Worm (Caenorhabditis elegans) whole organism, early embryonic: ENCODE measurements around the gene lec-2.

Experiments used
- B0310.2 ChIP-seq: sonication (generic microtip); optimal IDR thresholded peaks from 2 replicates; lab custom pipeline; 2016; ENCODE audit warnings: mild to moderate bottlenecking, missing genetic modification characterization, missing compliant biosample characterization
- F13C5.2 ChIP-seq: sonication (generic microtip); optimal IDR thresholded peaks from 2 replicates; lab custom pipeline; 2017; ENCODE audit warnings: mild to moderate bottlenecking, missing genetic modification characterization, inconsistent platforms, missing compliant biosample characterization
- aly-1 ChIP-seq: sonication (generic microtip); optimal IDR thresholded peaks from 2 replicates; lab custom pipeline; 2016; ENCODE audit warnings: missing genetic modification characterization, missing compliant biosample characterization
- ama-1 ChIP-seq: fragments of 150-350 bp; optimal IDR thresholded peaks from 2 replicates; lab custom pipeline; 2014
- ceh-13 ChIP-seq: fragments of 200-800 bp; sonication (Bioruptor generic); optimal IDR thresholded peaks from 2 replicates; lab custom pipeline; 2018; ENCODE audit warnings: mild to moderate bottlenecking, missing genetic modification characterization, missing compliant biosample characterization
- ceh-36 ChIP-seq: sonication (generic microtip); optimal IDR thresholded peaks from 2 replicates; lab custom pipeline; 2016; ENCODE audit warnings: missing genetic modification characterization, inconsistent platforms, missing compliant biosample characterization
- ets-7 ChIP-seq: sonication (generic microtip); optimal IDR thresholded peaks from 2 replicates; lab custom pipeline; 2016; ENCODE audit warnings: missing genotype, missing genetic modification characterization, missing compliant biosample characterization
- flt-1 ChIP-seq: fragments of 200-800 bp; sonication (Bioruptor generic); IDR thresholded peaks from 2 replicates; pipeline ENCODE4 v1.3.6; 2022; ENCODE audit warnings: missing genetic modification characterization, missing compliant biosample characterization
- hmbx-1 ChIP-seq: sonication (generic microtip); optimal IDR thresholded peaks from 2 replicates; lab custom pipeline; 2016; ENCODE audit warnings: mild to moderate bottlenecking, missing genetic modification characterization, missing compliant biosample characterization
- hmg-4 ChIP-seq: fragments of 200-800 bp; sonication (Bioruptor generic); optimal IDR thresholded peaks from 2 replicates; lab custom pipeline; 2018; ENCODE audit warnings: mild to moderate bottlenecking, missing genetic modification characterization, missing compliant biosample characterization
- hnd-1 ChIP-seq: sonication (generic microtip); optimal IDR thresholded peaks from 2 replicates; lab custom pipeline; 2016; ENCODE audit warnings: missing genetic modification characterization, missing compliant biosample characterization
- pes-1 ChIP-seq: fragments of 200-800 bp; sonication (Bioruptor generic); IDR thresholded peaks from 2 replicates; pipeline ENCODE4 v1.3.6; 2022; ENCODE audit warnings: missing genetic modification reagents, missing genetic modification characterization, missing compliant biosample characterization
- scrt-1 ChIP-seq: fragments of 200-800 bp; sonication (Bioruptor generic); IDR thresholded peaks from 2 replicates; pipeline ENCODE4 v1.3.6; 2022; ENCODE audit warnings: missing genetic modification characterization, missing compliant biosample characterization
- sea-1 ChIP-seq: fragments of 200-800 bp; sonication (Bioruptor generic); conservative IDR thresholded peaks from 2 replicates; pipeline ENCODE4 v1.3.6; 2022; ENCODE audit warnings: missing genetic modification characterization, missing compliant biosample characterization
- tbx-11 ChIP-seq: fragments of 200-800 bp; sonication (Bioruptor generic); IDR thresholded peaks from 2 replicates; pipeline ENCODE4 v1.3.6; 2022; ENCODE audit warnings: missing genetic modification characterization, missing compliant biosample characterization
- tbx-37 ChIP-seq: fragments of 200-800 bp; sonication (Bioruptor generic); conservative IDR thresholded peaks from 2 replicates; pipeline ENCODE4 v1.3.6; 2022; ENCODE audit warnings: missing genetic modification reagents, missing genetic modification characterization, missing compliant biosample characterization
- tra-4 ChIP-seq: sonication (generic microtip); optimal IDR thresholded peaks from 2 replicates; lab custom pipeline; 2017; ENCODE audit warnings: missing genetic modification characterization, missing compliant biosample characterization

Gene lec-2

DNA sequence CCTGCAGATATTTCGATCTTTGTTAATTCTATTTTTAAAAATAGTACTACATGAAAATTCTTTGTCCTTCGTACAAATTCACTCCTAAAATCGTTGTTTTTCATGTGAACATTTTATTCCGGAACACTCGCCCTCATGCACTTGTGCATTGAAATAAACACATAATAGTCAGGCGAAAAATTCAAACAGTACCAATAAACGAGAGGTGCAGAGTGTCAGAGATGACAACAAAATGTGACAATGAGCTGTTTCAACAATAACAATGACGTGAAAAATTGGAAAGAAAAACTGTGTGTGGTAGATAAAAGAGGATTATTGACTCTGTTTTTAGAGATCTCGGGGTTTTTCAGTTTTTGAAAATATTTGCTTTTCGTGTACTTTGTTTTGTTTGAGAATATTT is 12.2 kb upstream of the lec-2 start, which contains the start of gene F52H3.6:
Gene F52H3.6 (minus strand): TSS at position 228 of the 400 bp plus-strand sequence.
- TF ChIP-seq aly-1 (tag; lab: Kevin White, UChicago) (no peak), sea-1 (GFP tag; lab: Robert Waterston, UW) (no peak), scrt-1 (no peak), ceh-13 (GFP tag; lab: Kevin White, UChicago) (no peak), tbx-37 (GFP tag; lab: Robert Waterston, UW) (no peak), pes-1 (GFP tag; lab: Robert Waterston, UW) (no peak), tra-4 (tag; lab: Kevin White, UChicago) (no peak), ama-1 (lab: Kevin White, UChicago) (no peak), F13C5.2 (tag; lab: Kevin White, UChicago) (no peak), ets-7 (tag; lab: Kevin White, UChicago) (no peak), hmbx-1 (tag; lab: Kevin White, UChicago) (no peak)

DNA sequence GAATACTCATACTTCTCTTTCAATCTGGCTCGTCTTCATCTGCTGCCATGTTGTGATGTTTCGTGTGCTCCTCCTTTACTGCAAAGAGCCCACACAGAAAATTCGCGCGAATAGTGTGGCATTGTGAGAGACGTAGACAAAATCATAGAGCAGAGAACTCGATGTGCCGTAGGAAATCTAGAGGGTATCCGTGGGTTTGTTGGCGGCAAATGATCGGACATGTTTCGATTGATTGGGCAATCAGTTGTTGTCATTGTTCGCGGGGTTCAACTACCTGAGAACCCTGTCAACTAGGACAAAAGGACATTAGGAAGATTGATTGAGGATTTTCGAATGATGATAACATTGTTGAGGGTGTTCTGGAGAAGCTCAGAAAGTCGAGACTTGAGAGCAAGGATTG is 9.1 kb upstream of the lec-2 start:
- TF ChIP-seq sea-1 (GFP tag; lab: Robert Waterston, UW) (no peak), B0310.2 (tag; lab: Kevin White, UChicago) (no peak), F13C5.2 (tag; lab: Kevin White, UChicago) (no peak)

DNA sequence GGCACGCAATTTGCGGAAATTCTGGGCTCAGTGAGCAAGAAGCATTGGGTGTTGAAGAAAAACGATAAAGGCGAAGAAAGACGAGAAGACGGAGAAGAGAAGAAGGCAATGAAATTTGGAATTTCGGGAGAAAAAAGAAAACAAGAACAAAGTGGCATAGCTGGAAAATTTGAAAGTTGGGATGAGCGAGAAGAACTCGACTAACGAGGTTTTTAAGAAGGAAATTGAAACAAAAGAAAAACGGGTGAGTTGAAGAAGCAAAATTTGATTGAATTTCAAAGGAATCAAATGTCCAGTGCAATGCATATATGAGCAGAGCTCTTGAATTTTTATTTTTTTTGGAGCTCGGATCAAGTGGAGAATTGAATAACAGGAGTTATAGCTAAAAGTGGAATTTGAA is 5.8 kb upstream of the lec-2 start:
- no peak for TF ChIP-seq ets-7 (tag; lab: Kevin White, UChicago)
- no peak for TF ChIP-seq ceh-13 (GFP tag; lab: Kevin White, UChicago)
- no peak for TF ChIP-seq hmbx-1 (tag; lab: Kevin White, UChicago)
- no peak for TF ChIP-seq scrt-1
- TF ChIP-seq pes-1 (GFP tag; lab: Robert Waterston, UW), result no peak
- TF ChIP-seq aly-1 (tag; lab: Kevin White, UChicago), result no peak
- TF ChIP-seq ama-1 (lab: Kevin White, UChicago), result no peak

DNA sequence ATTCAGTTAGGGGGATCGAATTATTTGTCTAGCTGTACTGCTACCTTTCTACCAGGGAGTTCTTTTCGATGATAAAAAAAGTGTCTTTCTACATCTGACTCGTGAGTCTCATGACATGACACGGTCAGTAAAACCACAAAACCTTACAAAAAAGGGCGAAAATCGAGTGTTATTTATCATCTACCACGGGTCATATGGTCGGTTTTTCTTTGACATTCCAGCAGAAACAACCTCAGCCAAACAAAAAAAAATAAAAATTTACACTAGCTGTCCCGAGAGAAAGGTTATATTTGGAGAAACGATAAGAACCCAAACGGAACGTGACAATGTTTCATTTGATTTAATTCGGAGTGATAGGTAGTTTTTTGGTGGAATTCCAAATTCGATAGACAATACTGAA is 3.7 kb upstream of the lec-2 start:
- TF ChIP-seq ceh-36 (no peak), hmg-4 (GFP tag; lab: Kevin White, UChicago) (no peak), ets-7 (tag; lab: Kevin White, UChicago) (no peak), B0310.2 (tag; lab: Kevin White, UChicago) (no peak), hnd-1 (no peak), hmbx-1 (tag; lab: Kevin White, UChicago) (no peak), tbx-37 (GFP tag; lab: Robert Waterston, UW) (no peak), ceh-13 (GFP tag; lab: Kevin White, UChicago) (no peak), pes-1 (GFP tag; lab: Robert Waterston, UW) (no peak), aly-1 (tag; lab: Kevin White, UChicago) (no peak), flt-1 (GFP tag; lab: Robert Waterston, UW) (no peak), tbx-11 (GFP tag; lab: Robert Waterston, UW) (no peak), scrt-1 (no peak), ama-1 (lab: Kevin White, UChicago) (no peak), sea-1 (GFP tag; lab: Robert Waterston, UW) (no peak), tra-4 (tag; lab: Kevin White, UChicago) (no peak)

DNA sequence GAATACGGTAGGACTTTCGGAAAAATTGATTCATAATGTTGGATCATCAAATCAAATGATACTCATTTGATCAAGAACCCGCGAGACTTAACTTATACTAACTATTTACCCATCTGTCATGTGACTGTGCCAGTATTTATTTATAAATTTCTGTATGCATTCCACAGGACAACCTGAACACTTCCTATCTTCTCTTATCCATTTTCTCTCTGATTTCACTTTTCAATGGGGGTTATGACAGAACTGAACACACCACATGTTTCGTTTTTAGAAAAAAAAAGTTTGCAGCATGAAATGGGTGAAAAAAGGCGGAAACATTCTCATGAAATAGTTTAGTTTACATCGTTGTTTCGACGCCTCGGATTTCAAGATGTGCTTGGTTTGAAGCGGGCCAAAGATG is 1.5 kb upstream of the lec-2 start:
- TF ChIP-seq pes-1 (GFP tag; lab: Robert Waterston, UW) (no peak), hnd-1 (no peak), hmbx-1 (tag; lab: Kevin White, UChicago) (no peak), tbx-11 (GFP tag; lab: Robert Waterston, UW) (no peak), ama-1 (lab: Kevin White, UChicago) (no peak), tra-4 (tag; lab: Kevin White, UChicago) (no peak), F13C5.2 (tag; lab: Kevin White, UChicago) (no peak), B0310.2 (tag; lab: Kevin White, UChicago) (no peak), sea-1 (GFP tag; lab: Robert Waterston, UW) (no peak), tbx-37 (GFP tag; lab: Robert Waterston, UW) (no peak)

DNA sequence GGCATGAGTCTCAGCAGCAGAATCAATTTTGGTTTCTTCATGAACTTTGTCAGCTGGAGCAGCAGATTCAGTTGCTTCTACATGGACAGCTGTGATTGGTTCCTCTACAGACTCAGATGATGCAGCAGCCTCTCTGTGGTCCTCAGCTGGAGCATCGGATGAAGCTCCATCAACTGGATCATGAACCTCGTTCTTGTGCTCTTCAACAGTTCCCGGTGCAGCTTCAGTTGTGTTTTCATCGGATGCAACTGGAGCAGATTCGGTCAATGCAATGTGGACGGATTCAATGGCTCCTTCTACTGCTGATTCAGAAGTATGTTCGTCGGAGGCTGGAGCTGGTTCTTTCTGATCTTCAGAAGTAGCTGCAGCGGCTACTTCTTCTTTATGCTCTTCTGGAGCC is 1.6 kb downstream of the lec-2 start:
- TF ChIP-seq hmbx-1 (tag; lab: Kevin White, UChicago), result no peak
- TF ChIP-seq hnd-1, result no peak
- TF ChIP-seq ceh-13 (GFP tag; lab: Kevin White, UChicago), result no peak
- no peak for TF ChIP-seq flt-1 (GFP tag; lab: Robert Waterston, UW)
- no peak for TF ChIP-seq ama-1 (lab: Kevin White, UChicago)
- no peak for TF ChIP-seq scrt-1
- no peak for TF ChIP-seq tbx-37 (GFP tag; lab: Robert Waterston, UW)
- no peak for TF ChIP-seq hmg-4 (GFP tag; lab: Kevin White, UChicago)
- no peak for TF ChIP-seq ets-7 (tag; lab: Kevin White, UChicago)
- TF ChIP-seq tra-4 (tag; lab: Kevin White, UChicago), result no peak
- TF ChIP-seq aly-1 (tag; lab: Kevin White, UChicago), result no peak

DNA sequence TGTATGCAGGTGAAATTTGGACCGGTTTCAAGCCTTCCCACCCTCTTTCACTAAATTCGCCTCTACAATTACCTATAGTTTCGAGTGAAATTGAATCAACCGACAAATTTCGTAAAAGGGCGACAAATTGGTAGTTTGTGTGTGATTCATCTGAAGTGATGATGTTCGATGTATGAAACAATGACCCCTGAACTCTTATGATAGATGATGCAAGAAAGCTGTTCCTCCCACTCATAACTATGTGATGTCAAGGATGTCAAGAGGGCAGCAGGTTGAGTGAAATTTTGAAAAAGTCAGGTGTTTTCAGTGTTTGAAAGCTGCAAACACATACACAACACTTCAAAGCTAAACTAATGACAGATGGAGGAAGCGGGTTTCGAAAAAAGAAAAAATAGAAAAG is 3.5 kb downstream of the lec-2 start:
- TF ChIP-seq tbx-37 (GFP tag; lab: Robert Waterston, UW) (no peak), hmbx-1 (tag; lab: Kevin White, UChicago) (no peak), sea-1 (GFP tag; lab: Robert Waterston, UW) (no peak), pes-1 (GFP tag; lab: Robert Waterston, UW) (no peak), flt-1 (GFP tag; lab: Robert Waterston, UW) (no peak)

DNA sequence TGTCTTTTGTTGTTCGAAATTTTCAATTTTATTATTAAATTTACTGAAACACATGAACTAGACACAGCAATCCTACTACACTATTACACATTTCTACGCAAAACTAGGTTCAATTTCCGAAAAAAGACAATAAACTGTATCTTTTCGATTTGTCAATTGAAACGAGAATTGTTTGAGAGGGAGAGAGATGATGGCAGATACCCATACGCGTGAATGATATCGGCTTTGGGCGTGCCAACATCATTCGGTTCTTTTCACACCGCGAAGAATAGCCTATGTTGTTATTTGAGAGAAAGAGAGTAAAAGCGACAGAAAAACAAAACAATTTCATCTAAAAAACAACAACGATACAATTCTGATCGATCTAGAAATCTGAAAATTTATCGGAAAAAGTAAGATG is 4.2 kb downstream of the lec-2 start:
- TF ChIP-seq tra-4 (tag; lab: Kevin White, UChicago) (no peak), sea-1 (GFP tag; lab: Robert Waterston, UW) (no peak), scrt-1 (no peak), ama-1 (lab: Kevin White, UChicago) (no peak), hmbx-1 (tag; lab: Kevin White, UChicago) (no peak)
